Worm (Caenorhabditis elegans) whole organism, late embryonic: Measurements from ENCODE around the gene Y41D4B.17.

ENCODE experiments used
- K02D7.2 ChIP-seq: sonication (generic microtip); optimal IDR thresholded peaks from 2 replicates; lab custom pipeline; 2017; ENCODE audit warnings: mild to moderate bottlenecking, missing genetic modification characterization, missing compliant biosample characterization
- pros-1 ChIP-seq: fragments of 150-350 bp; optimal IDR thresholded peaks from 2 replicates; lab custom pipeline; 2014; ENCODE audit warnings: missing biosample characterization, missing genetic modification reagents, missing genetic modification characterization
- rnt-1 ChIP-seq: sonication (generic microtip); optimal IDR thresholded peaks from 2 replicates; lab custom pipeline; 2016; ENCODE audit warnings: missing genetic modification characterization, missing compliant biosample characterization
- sox-4 ChIP-seq: sonication (generic microtip); optimal IDR thresholded peaks from 2 replicates; lab custom pipeline; 2017; ENCODE audit warnings: mild to moderate bottlenecking, missing genetic modification characterization, inconsistent platforms, missing compliant biosample characterization
- tbx-2 ChIP-seq: sonication (generic microtip); optimal IDR thresholded peaks from 2 replicates; lab custom pipeline; 2016; ENCODE audit warnings: missing genetic modification characterization, missing compliant biosample characterization

- no peak for TF ChIP-seq K02D7.2 (tag; lab: Kevin White, UChicago)
- no peak for TF ChIP-seq pros-1 (tag; lab: Kevin White, UChicago)
- TF ChIP-seq rnt-1 (tag; lab: Kevin White, UChicago): no peak
- no peak for TF ChIP-seq tbx-2 (tag; lab: Kevin White, UChicago)
- peak; percentile 1 for TF ChIP-seq sox-4 (tag; lab: Kevin White, UChicago)
Measured at ce11 chrIV:1514415-1514814, 45.5 kb upstream of the Y41D4B.17 start.
